Worm (Caenorhabditis elegans) whole organism, L4 larva: Measurements from ENCODE around the gene aff-1.

Source experiments
- D1046.2 ChIP-seq: fragments of 200-800 bp; sonication (Bioruptor generic); IDR thresholded peaks from 2 replicates; pipeline ENCODE4 v1.3.6; 2022; ENCODE audit warnings: missing genetic modification characterization, missing compliant biosample characterization
- F44E2.7 ChIP-seq: fragments of 200-800 bp; sonication (Bioruptor generic); IDR thresholded peaks from 2 replicates; pipeline ENCODE4 v2.1.2; 2022; ENCODE audit warnings: missing genetic modification characterization, missing compliant biosample characterization
- T20F7.1 ChIP-seq: fragments of 200-800 bp; sonication (Bioruptor generic); optimal IDR thresholded peaks from 2 replicates; lab custom pipeline; 2018; ENCODE audit warnings: mild to moderate bottlenecking, missing genetic modification characterization, missing compliant biosample characterization
- ZK546.5 ChIP-seq, 2 experiments: sonication (generic microtip); optimal IDR thresholded peaks; 2 replicates each; lab custom pipeline; 2017; ENCODE audit warnings: missing biosample characterization in 2 of 2, missing genetic modification characterization in 2 of 2
- ama-1 ChIP-seq: fragments of 150-350 bp; optimal IDR thresholded peaks from 2 replicates; lab custom pipeline; 2014; ENCODE audit warnings: inconsistent platforms, mixed read lengths
- ces-1 ChIP-seq: fragments of 150-350 bp; sonication (generic microtip); optimal IDR thresholded peaks from 4 replicates; lab custom pipeline; 2014; ENCODE audit warnings: missing biosample characterization, missing genetic modification reagents, missing genetic modification characterization
- cey-2 ChIP-seq: sonication (generic microtip); optimal IDR thresholded peaks from 3 replicates; lab custom pipeline; 2017; ENCODE audit warnings: missing genetic modification characterization, mild to moderate bottlenecking, missing compliant biosample characterization, antibody characterized with exemption, borderline replicate concordance; ENCODE audit not compliant: insufficient read depth
- daf-16 ChIP-seq, 3 experiments: sonication (generic microtip); optimal IDR thresholded peaks; 2 replicates each; lab custom pipeline; 2016 to 2017; ENCODE audit warnings: missing genetic modification characterization in 3 of 3, missing genetic modification reagents in 3 of 3, mild to moderate bottlenecking in 2 of 3, missing compliant biosample characterization in 2 of 3, missing biosample characterization in 1 of 3, moderate library complexity in 1 of 3
- daf-19 ChIP-seq: fragments of 200-800 bp; sonication (Bioruptor generic); conservative IDR thresholded peaks from 2 replicates; pipeline ENCODE4 v1.3.6; 2022; ENCODE audit warnings: missing genetic modification characterization, missing compliant biosample characterization
- daf-8 ChIP-seq: fragments of 200-800 bp; sonication (Bioruptor generic); IDR thresholded peaks from 2 replicates; pipeline ENCODE4 v1.3.6; 2022; ENCODE audit warnings: missing genetic modification characterization, missing compliant biosample characterization
- dmd-6 ChIP-seq: fragments of 200-800 bp; sonication (Bioruptor generic); IDR thresholded peaks from 2 replicates; pipeline ENCODE4 v1.3.6; 2022; ENCODE audit warnings: missing genetic modification reagents, missing genetic modification characterization, missing compliant biosample characterization
- dmd-8 ChIP-seq: fragments of 200-800 bp; sonication (Bioruptor generic); IDR thresholded peaks from 2 replicates; pipeline ENCODE4 v1.3.6; 2022; ENCODE audit warnings: missing genetic modification characterization, missing compliant biosample characterization
- dve-1 ChIP-seq: sonication (generic microtip); optimal IDR thresholded peaks from 2 replicates; lab custom pipeline; 2017; ENCODE audit warnings: antibody characterized with exemption, mild to moderate bottlenecking, missing genetic modification characterization, missing compliant biosample characterization; ENCODE audit not compliant: insufficient read depth
- egl-27 ChIP-seq: sonication (generic microtip); optimal IDR thresholded peaks from 3 replicates; lab custom pipeline; 2017; ENCODE audit warnings: missing biosample characterization, missing genetic modification reagents, missing genetic modification characterization
- fkh-10 ChIP-seq: fragments of 150-350 bp; optimal IDR thresholded peaks from 2 replicates; lab custom pipeline; 2014; ENCODE audit warnings: missing biosample characterization, missing genetic modification reagents, missing genetic modification characterization
- hlh-11 ChIP-seq: fragments of 200-800 bp; sonication (Bioruptor generic); optimal IDR thresholded peaks from 2 replicates; lab custom pipeline; 2018; ENCODE audit warnings: mild to moderate bottlenecking, missing genetic modification characterization, missing compliant biosample characterization
- hlh-30 ChIP-seq: sonication (generic microtip); optimal IDR thresholded peaks from 2 replicates; lab custom pipeline; 2017; ENCODE audit warnings: antibody characterized with exemption, mild to moderate bottlenecking, missing genetic modification characterization, missing compliant biosample characterization; ENCODE audit not compliant: insufficient read depth
- hmg-1.1 ChIP-seq: fragments of 200-800 bp; sonication (Bioruptor generic); IDR thresholded peaks from 2 replicates; pipeline ENCODE4 v1.3.6; 2022; ENCODE audit warnings: missing genetic modification reagents, missing genetic modification characterization, missing compliant biosample characterization
- jun-1 ChIP-seq: fragments of 150-350 bp; optimal IDR thresholded peaks from 2 replicates; lab custom pipeline; 2014; ENCODE audit warnings: missing biosample characterization, missing genetic modification reagents, missing genetic modification characterization
- lin-1 ChIP-seq: fragments of 200-800 bp; sonication (Bioruptor generic); IDR thresholded peaks from 2 replicates; pipeline ENCODE4 v1.3.6; 2022; ENCODE audit warnings: missing genetic modification reagents, missing genetic modification characterization, missing compliant biosample characterization
- lin-39 ChIP-seq: fragments of 150-350 bp; optimal IDR thresholded peaks from 2 replicates; lab custom pipeline; 2014; ENCODE audit warnings: missing biosample characterization, missing genetic modification reagents, missing genetic modification characterization
- lsy-2 ChIP-seq, 2 experiments: fragments of 150-350 bp in 1 of 2; sonication (generic microtip) in 1 of 2; optimal IDR thresholded peaks; 2 replicates each; lab custom pipeline; 2014 to 2017; ENCODE audit warnings: missing biosample characterization in 2 of 2, missing genetic modification characterization in 2 of 2
- madf-5 ChIP-seq, 2 experiments: fragments of 200-800 bp; sonication (Bioruptor generic); IDR thresholded peaks; 2 replicates each; pipeline ENCODE4 v1.3.6; 2022; ENCODE audit warnings: missing compliant biosample characterization in 2 of 2, missing genetic modification characterization in 2 of 2
- madf-9 ChIP-seq: fragments of 200-800 bp; sonication (Bioruptor generic); conservative IDR thresholded peaks from 2 replicates; pipeline ENCODE4 v1.3.6; 2022; ENCODE audit warnings: missing genetic modification reagents, missing genetic modification characterization, missing compliant biosample characterization
- mdl-1 ChIP-seq, 2 experiments: fragments of 150-350 bp in 1 of 2; sonication (generic microtip) in 1 of 2; optimal IDR thresholded peaks; 2 replicates each; lab custom pipeline; 2014 to 2017; ENCODE audit warnings: missing biosample characterization in 2 of 2, missing genetic modification characterization in 2 of 2
- mep-1 ChIP-seq: fragments of 150-350 bp; sonication (generic microtip); optimal IDR thresholded peaks from 3 replicates; lab custom pipeline; 2014; ENCODE audit warnings: missing biosample characterization, missing genetic modification characterization
- nhr-10 ChIP-seq: fragments of 150-350 bp; optimal IDR thresholded peaks from 2 replicates; lab custom pipeline; 2014; ENCODE audit warnings: missing biosample characterization, missing genetic modification characterization
- nhr-102 ChIP-seq: sonication (generic microtip); optimal IDR thresholded peaks from 2 replicates; lab custom pipeline; 2016; ENCODE audit warnings: mild to moderate bottlenecking, missing genetic modification characterization, moderate library complexity, missing compliant biosample characterization
- nhr-11 ChIP-seq: fragments of 150-350 bp; optimal IDR thresholded peaks from 2 replicates; lab custom pipeline; 2014; ENCODE audit warnings: missing biosample characterization, missing genetic modification characterization
- nhr-237 ChIP-seq: sonication (generic microtip); optimal IDR thresholded peaks from 2 replicates; lab custom pipeline; 2017; ENCODE audit warnings: missing biosample characterization, missing genetic modification characterization
- nhr-25 ChIP-seq: sonication (generic microtip); optimal IDR thresholded peaks from 2 replicates; lab custom pipeline; 2017; ENCODE audit warnings: missing genetic modification characterization, mild to moderate bottlenecking, missing compliant biosample characterization, antibody characterized with exemption, moderate library complexity, borderline replicate concordance; ENCODE audit not compliant: insufficient read depth
- nhr-28 ChIP-seq: fragments of 150-350 bp; optimal IDR thresholded peaks from 2 replicates; lab custom pipeline; 2014; ENCODE audit warnings: missing biosample characterization, missing genetic modification characterization
- nhr-76 ChIP-seq: fragments of 150-350 bp; optimal IDR thresholded peaks from 2 replicates; lab custom pipeline; 2014; ENCODE audit warnings: missing biosample characterization, missing genetic modification characterization
- nhr-77 ChIP-seq: fragments of 150-350 bp; optimal IDR thresholded peaks from 2 replicates; lab custom pipeline; 2014; ENCODE audit warnings: missing biosample characterization, missing genetic modification characterization
- php-3 ChIP-seq: fragments of 200-800 bp; sonication (Bioruptor generic); IDR thresholded peaks from 2 replicates; pipeline ENCODE4 v1.3.6; 2022; ENCODE audit warnings: missing genetic modification reagents, missing genetic modification characterization, missing compliant biosample characterization
- pqm-1 ChIP-seq: sonication (generic microtip); optimal IDR thresholded peaks from 2 replicates; lab custom pipeline; 2017; ENCODE audit warnings: missing biosample characterization, missing genetic modification characterization
- rbr-2 ChIP-seq: sonication (generic microtip); optimal IDR thresholded peaks from 2 replicates; lab custom pipeline; 2016; ENCODE audit warnings: missing genotype, missing genetic modification characterization, missing compliant biosample characterization
- skn-1 ChIP-seq: fragments of 150-350 bp; optimal IDR thresholded peaks from 2 replicates; lab custom pipeline; 2014; ENCODE audit warnings: missing biosample characterization, missing genetic modification characterization
- spr-3 ChIP-seq: fragments of 200-800 bp; sonication (Bioruptor generic); optimal IDR thresholded peaks from 2 replicates; lab custom pipeline; 2018; ENCODE audit warnings: mild to moderate bottlenecking, missing genetic modification characterization, missing compliant biosample characterization
- tra-1 ChIP-seq: fragments of 200-800 bp; sonication (Bioruptor generic); IDR thresholded peaks from 2 replicates; pipeline ENCODE4 v1.3.6; 2022; ENCODE audit warnings: missing genetic modification reagents, missing genetic modification characterization, missing compliant biosample characterization
- unc-130 ChIP-seq: sonication (generic microtip); optimal IDR thresholded peaks from 2 replicates; lab custom pipeline; 2016; ENCODE audit warnings: missing genetic modification reagents, missing genetic modification characterization, missing compliant biosample characterization
- unc-62 ChIP-seq, 3 experiments: fragments of 150-350 bp in 1 of 3; sonication (generic microtip); optimal IDR thresholded peaks in 2 of 3; peaks in 1 of 3; 1 replicate in 1 of 3; 2 replicates in 2 of 3; lab custom pipeline; 2014 to 2017; ENCODE audit warnings: missing biosample characterization in 3 of 3, missing genetic modification characterization in 3 of 3, missing genetic modification reagents in 3 of 3, missing genotype in 1 of 3

aff-1 gene

ce11 chrII:6821832-6822231 lies 41.7 kb downstream of the aff-1 start:
- TF ChIP-seq pqm-1 (tag; lab: Kevin White, UChicago) = peak; percentile 82
- TF ChIP-seq dmd-6 (GFP tag; lab: Robert Waterston, UW) = peak; percentile 66
- no peak for TF ChIP-seq jun-1 (tag; lab: Kevin White, UChicago)
- peak in 1 of 2 experiments; percentile 28 for TF ChIP-seq unc-62 (GFP tag; optimal IDR thresholded peaks at IDR 0.05 in 1 of 2; lab: Kevin White, UChicago)
- no peak for TF ChIP-seq unc-62 (tag; optimal IDR thresholded peaks at IDR 0.05; lab: Kevin White, UChicago)
- peak in 1 of 2 experiments; percentile 40 for TF ChIP-seq lsy-2 (tag; optimal IDR thresholded peaks at IDR 0.05; lab: Kevin White, UChicago)
- peak; percentile 35 for TF ChIP-seq fkh-10 (GFP tag; lab: Kevin White, UChicago)
- TF ChIP-seq madf-5 (GFP tag; IDR thresholded peaks at IDR 0.05; lab: Robert Waterston, UW) = no peak
- TF ChIP-seq nhr-28 = peak; percentile 79
- peak; percentile 15 for TF ChIP-seq hlh-11
- TF ChIP-seq rbr-2 = no peak
- 0 out of 2 replicates have a peak, but pooled peaks have one; percentile 21 for TF ChIP-seq php-3 (GFP tag; lab: Robert Waterston, UW)
- TF ChIP-seq mdl-1 (tag; optimal IDR thresholded peaks at IDR 0.05; lab: Kevin White, UChicago) = no peak
- peak; percentile 74 for TF ChIP-seq nhr-77 (tag; lab: Kevin White, UChicago)
- peak; percentile 65 for TF ChIP-seq ces-1 (GFP tag; lab: Kevin White, UChicago)
- peak; percentile 86 for TF ChIP-seq tra-1 (GFP tag; lab: Robert Waterston, UW)
- no peak for TF ChIP-seq daf-16 (GFP tag; optimal IDR thresholded peaks at IDR 0.05; lab: Kevin White, UChicago)
- TF ChIP-seq daf-16 (tag; optimal IDR thresholded peaks at IDR 0.05; lab: Kevin White, UChicago) = peak; percentile 61
- TF ChIP-seq dve-1 (tag; lab: Kevin White, UChicago) = peak; percentile 32

- TF ChIP-seq hmg-1.1 (GFP tag; lab: Robert Waterston, UW) (no peak), nhr-11 (no peak), nhr-28 (peak; percentile 37), nhr-76 (tag; lab: Kevin White, UChicago) (no peak), lin-1 (GFP tag; lab: Robert Waterston, UW) (no peak), ces-1 (GFP tag; lab: Kevin White, UChicago) (no peak), cey-2 (no peak), hlh-30 (peak; percentile 42), skn-1 (tag; lab: Kevin White, UChicago) (no peak), lin-39 (tag; lab: Kevin White, UChicago) (no peak), nhr-102 (tag; lab: Kevin White, UChicago) (no peak), fkh-10 (GFP tag; lab: Kevin White, UChicago) (no peak), dmd-8 (GFP tag; lab: Robert Waterston, UW) (no peak), ama-1 (lab: Kevin White, UChicago) (no peak), madf-9 (no peak), nhr-25 (tag; lab: Kevin White, UChicago) (peak; percentile 67), mdl-1 (tag; optimal IDR thresholded peaks at IDR 0.05; lab: Kevin White, UChicago) (peak in 1 of 2 experiments; percentile 12), nhr-10 (no peak), daf-8 (GFP tag; lab: Robert Waterston, UW) (no peak), spr-3 (GFP tag; lab: Kevin White, UChicago) (no peak), hlh-11 (peak; percentile 14), egl-27 (tag; lab: Kevin White, UChicago) (no peak), daf-19 (no peak), unc-130 (GFP tag; lab: Kevin White, UChicago) (no peak), T20F7.1 (GFP tag; lab: Kevin White, UChicago) (no peak), dmd-6 (GFP tag; lab: Robert Waterston, UW) (no peak), lsy-2 (tag; optimal IDR thresholded peaks at IDR 0.05; lab: Kevin White, UChicago) (peak in 1 of 2 experiments; percentile 62), ZK546.5 (tag; optimal IDR thresholded peaks at IDR 0.05; lab: Kevin White, UChicago) (no peak), mep-1 (tag; lab: Kevin White, UChicago) (peak; percentile 20), nhr-237 (tag; lab: Kevin White, UChicago) (no peak), F44E2.7 (GFP tag; lab: Robert Waterston, UW) (no peak), D1046.2 (no peak)
Measured at ce11 chrII:6821118-6821517, 42.4 kb downstream of the aff-1 start.
